Worm (Caenorhabditis elegans): ENCODE measurements around the gene cox-6B.

DNA sequence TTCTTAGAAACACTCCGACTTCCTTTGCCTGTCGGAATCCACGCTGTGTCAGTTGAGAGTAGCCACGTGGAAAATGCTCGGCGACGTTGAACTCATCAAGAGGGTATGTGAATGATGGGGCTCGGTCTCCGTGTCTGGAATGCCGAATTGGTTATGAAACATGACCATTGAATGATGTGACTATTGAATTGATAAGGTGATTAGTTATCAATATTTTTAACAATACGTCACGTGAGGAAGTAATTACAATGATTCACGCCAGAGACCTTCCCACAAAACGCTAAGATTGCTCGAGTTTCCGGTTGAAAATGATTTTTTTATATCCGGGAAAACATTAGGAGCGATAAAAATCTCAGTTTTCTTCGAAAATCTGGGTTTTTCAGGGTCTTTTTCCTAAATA lies 59.8 kb downstream of the cox-6B start:
- TF ChIP-seq lsy-2 (tag; optimal IDR thresholded peaks at IDR 0.05) (no peak), duxl-1 (tag; optimal IDR thresholded peaks at IDR 0.05; ENCODE audit: poor library complexity) (no peak), mdl-1 (tag; optimal IDR thresholded peaks at IDR 0.05) (no peak), ZK546.5 (tag; optimal IDR thresholded peaks at IDR 0.05) (no peak)

Measured in whole organism, L4 larva.